Worm (Caenorhabditis elegans): ENCODE results near the gene pat-3.

pat-3 gene

ce11 chrIII:3893992-3894391 lies 20.0 kb downstream of the pat-3 start:
- TF ChIP-seq elt-2 (tag; optimal IDR thresholded peaks at IDR 0.05), result peak; percentile 30
- TF ChIP-seq unc-3 (GFP tag; conservative IDR thresholded peaks at IDR 0.05), result no peak
- TF ChIP-seq unc-3 (tag; optimal IDR thresholded peaks at IDR 0.05), result no peak
- TF ChIP-seq nhr-11 (tag; optimal IDR thresholded peaks at IDR 0.05), result no peak

ce11 chrIII:3889896-3890295 lies 24.1 kb downstream of the pat-3 start:
- TF ChIP-seq elt-4 (tag; optimal IDR thresholded peaks at IDR 0.05), result no peak
- TF ChIP-seq ceh-6 (GFP tag; optimal IDR thresholded peaks at IDR 0.05), result no peak

- TF ChIP-seq mec-3 (tag; optimal IDR thresholded peaks at IDR 0.05; ENCODE audit: borderline replicate concordance) (no peak), ztf-16 (tag; optimal IDR thresholded peaks at IDR 0.05) (no peak), K09A11.1 (tag; optimal IDR thresholded peaks at IDR 0.05; ENCODE audit: insufficient read depth) (no peak), sox-2 (GFP tag; IDR thresholded peaks at IDR 0.05) (no peak), pha-2 (tag; optimal IDR thresholded peaks at IDR 0.05) (no peak), ceh-6 (GFP tag; optimal IDR thresholded peaks at IDR 0.05) (no peak), hlh-13 (GFP tag; optimal IDR thresholded peaks at IDR 0.05) (no peak), sox-4 (tag; optimal IDR thresholded peaks at IDR 0.05) (no peak), unc-3 (GFP tag; conservative IDR thresholded peaks at IDR 0.05) (no peak), unc-3 (tag; optimal IDR thresholded peaks at IDR 0.05) (no peak), tbx-7 (tag; optimal IDR thresholded peaks at IDR 0.05) (no peak), ceh-18 (tag; optimal IDR thresholded peaks at IDR 0.05) (no peak), fkh-10 (GFP tag; optimal IDR thresholded peaks at IDR 0.05) (no peak), lin-11 (tag; optimal IDR thresholded peaks at IDR 0.05) (no peak), sdc-2 (tag; optimal IDR thresholded peaks at IDR 0.05) (no peak), unc-55 (GFP tag; optimal IDR thresholded peaks at IDR 0.05) (no peak)
Observed at ce11 chrIII:3887586-3887985, 26.4 kb downstream of the pat-3 start.

- TF ChIP-seq ceh-2 (tag; optimal IDR thresholded peaks at IDR 0.05) (no peak), ceh-48 (tag; optimal IDR thresholded peaks at IDR 0.05) (no peak), unc-42 (tag; optimal IDR thresholded peaks at IDR 0.05) (peak; percentile 1), hlh-30 (tag; optimal IDR thresholded peaks at IDR 0.05; ENCODE audit: insufficient read depth) (no peak)
Observed at ce11 chrIII:3883146-3883545, 30.8 kb downstream of the pat-3 start.

- no peak for TF ChIP-seq ceh-19 (GFP tag; optimal IDR thresholded peaks at IDR 0.05)
- no peak for TF ChIP-seq fkh-6 (tag; optimal IDR thresholded peaks at IDR 0.05)
- no peak for TF ChIP-seq ceh-34 (tag; optimal IDR thresholded peaks at IDR 0.05)
- TF ChIP-seq ztf-16 (tag; optimal IDR thresholded peaks at IDR 0.05), result no peak
- no peak for TF ChIP-seq ref-2 (tag; optimal IDR thresholded peaks at IDR 0.05)
- TF ChIP-seq F13H6.1 (tag; optimal IDR thresholded peaks at IDR 0.05), result no peak
- no peak for TF ChIP-seq unc-42 (tag; optimal IDR thresholded peaks at IDR 0.05)
- no peak for TF ChIP-seq unc-86 (tag; optimal IDR thresholded peaks at IDR 0.05)
- TF ChIP-seq tbx-2 (tag; optimal IDR thresholded peaks at IDR 0.05), result no peak
- no peak for TF ChIP-seq ceh-30 (tag; optimal IDR thresholded peaks at IDR 0.05)
- TF ChIP-seq elt-4 (tag; optimal IDR thresholded peaks at IDR 0.05), result no peak
- TF ChIP-seq nfya-1 (tag; optimal IDR thresholded peaks at IDR 0.05), result no peak
- TF ChIP-seq hlh-13 (GFP tag; optimal IDR thresholded peaks at IDR 0.05), result no peak
- no peak for TF ChIP-seq T23F11.4 (GFP tag; optimal IDR thresholded peaks at IDR 0.05)
- no peak for TF ChIP-seq pat-9 (tag; optimal IDR thresholded peaks at IDR 0.05)
- no peak for TF ChIP-seq ceh-2 (tag; optimal IDR thresholded peaks at IDR 0.05)
Observed at ce11 chrIII:3878986-3879756, 34.8 kb downstream of the pat-3 start.
